Fruit fly (Drosophila melanogaster) whole organism, embryonic: ENCODE measurements around the gene RtcB.

ENCODE experiments used
- Atf-2 ChIP-seq: fragments of 200-800 bp; sonication (Bioruptor generic); optimal IDR thresholded peaks from 2 replicates; lab custom pipeline; 2016; ENCODE audit warnings: missing biosample characterization, missing genetic modification characterization
- Atf6 ChIP-seq: fragments of 200-800 bp; sonication (Bioruptor generic); IDR thresholded peaks from 2 replicates; pipeline ENCODE4 v1.3.6; 2022; ENCODE audit warnings: missing biosample characterization, missing genetic modification characterization
- B-H2 ChIP-seq: fragments of 200-800 bp; sonication (Bioruptor generic); optimal IDR thresholded peaks from 2 replicates; lab custom pipeline; 2018; ENCODE audit warnings: missing biosample characterization, mild to moderate bottlenecking, missing genetic modification characterization
- Bdp1 ChIP-seq: fragments of 200-800 bp; sonication (Bioruptor generic); optimal IDR thresholded peaks from 3 replicates; lab custom pipeline; 2016; ENCODE audit warnings: missing biosample characterization, missing genetic modification characterization
- CG10565 ChIP-seq: fragments of 200-800 bp; sonication (Bioruptor generic); optimal IDR thresholded peaks from 3 replicates; lab custom pipeline; 2016; ENCODE audit warnings: missing biosample characterization, mild to moderate bottlenecking, missing genetic modification characterization
- CG11560 ChIP-seq: fragments of 200-800 bp; sonication (Bioruptor generic); IDR thresholded peaks from 3 replicates; pipeline ENCODE4 v1.3.6; 2022; ENCODE audit warnings: missing biosample characterization, missing genetic modification characterization
- CG12155 ChIP-seq: fragments of 200-800 bp; sonication (Bioruptor generic); optimal IDR thresholded peaks from 3 replicates; lab custom pipeline; 2016; ENCODE audit warnings: missing biosample characterization, missing genetic modification characterization
- CG12769 ChIP-seq: fragments of 200-800 bp; sonication (Bioruptor generic); optimal IDR thresholded peaks from 2 replicates; lab custom pipeline; 2019; ENCODE audit warnings: missing biosample characterization, mild to moderate bottlenecking, missing genetic modification characterization, moderate library complexity
- CG13894 ChIP-seq: fragments of 200-800 bp; sonication (Bioruptor generic); optimal IDR thresholded peaks from 3 replicates; lab custom pipeline; 2018; ENCODE audit warnings: missing biosample characterization, mild to moderate bottlenecking, missing genetic modification characterization, moderate library complexity
- CG14050 ChIP-seq: fragments of 200-800 bp; sonication (Bioruptor generic); IDR thresholded peaks from 3 replicates; pipeline ENCODE4 v1.3.6; 2022; ENCODE audit warnings: missing biosample characterization, missing genetic modification characterization
- CG1602 ChIP-seq: fragments of 200-800 bp; sonication (Bioruptor generic); optimal IDR thresholded peaks from 3 replicates; lab custom pipeline; 2016; ENCODE audit warnings: missing biosample characterization, missing genetic modification characterization
- CG1647 ChIP-seq: fragments of 200-800 bp; sonication (Bioruptor generic); optimal IDR thresholded peaks from 3 replicates; lab custom pipeline; 2016; ENCODE audit warnings: missing biosample characterization, missing genetic modification characterization
- CG18011 ChIP-seq: fragments of 200-800 bp; sonication (Bioruptor generic); optimal IDR thresholded peaks from 2 replicates; lab custom pipeline; 2017; ENCODE audit warnings: missing biosample characterization, missing genetic modification characterization, mild to moderate bottlenecking, moderate library complexity, missing genotype
- CG31441 ChIP-seq: fragments of 200-800 bp; sonication (Bioruptor generic); IDR thresholded peaks from 2 replicates; pipeline ENCODE4 v1.3.6; 2022; ENCODE audit warnings: missing biosample characterization, missing genetic modification characterization
- CG4282 ChIP-seq: fragments of 200-800 bp; sonication (Bioruptor generic); optimal IDR thresholded peaks from 2 replicates; lab custom pipeline; 2016; ENCODE audit warnings: missing biosample characterization, missing genetic modification characterization
- CG4404 ChIP-seq: fragments of 200-800 bp; sonication (Bioruptor generic); IDR thresholded peaks from 2 replicates; pipeline ENCODE4 v1.3.6; 2022; ENCODE audit warnings: missing biosample characterization, missing genetic modification characterization
- CG4707 ChIP-seq: fragments of 200-800 bp; sonication (Bioruptor generic); optimal IDR thresholded peaks from 2 replicates; lab custom pipeline; 2018; ENCODE audit warnings: missing biosample characterization, mild to moderate bottlenecking, missing genetic modification characterization, moderate library complexity
- CG4730 ChIP-seq: fragments of 200-800 bp; sonication (Bioruptor generic); IDR thresholded peaks from 2 replicates; pipeline ENCODE4 v1.3.6; 2022; ENCODE audit warnings: missing biosample characterization, missing genetic modification characterization
- CG7372 ChIP-seq: fragments of 200-800 bp; sonication (Bioruptor generic); IDR thresholded peaks from 2 replicates; pipeline ENCODE4 v1.3.6; 2022; ENCODE audit warnings: missing biosample characterization, missing genetic modification characterization
- CG8089 ChIP-seq: fragments of 200-800 bp; sonication (Bioruptor generic); optimal IDR thresholded peaks from 3 replicates; lab custom pipeline; 2016; ENCODE audit warnings: missing biosample characterization, missing genetic modification characterization
- CG8765 ChIP-seq: fragments of 200-800 bp; sonication (Bioruptor generic); IDR thresholded peaks from 2 replicates; pipeline ENCODE4 v1.3.6; 2022; ENCODE audit warnings: missing biosample characterization, missing genetic modification characterization
- CG9932 ChIP-seq: fragments of 200-800 bp; sonication (Bioruptor generic); IDR thresholded peaks from 2 replicates; pipeline ENCODE4 v1.3.6; 2022; ENCODE audit warnings: missing biosample characterization, missing genetic modification characterization
- CkIIα-i1 ChIP-seq: fragments of 200-800 bp; sonication (Bioruptor generic); IDR thresholded peaks from 2 replicates; pipeline ENCODE4 v1.3.6; 2022; ENCODE audit warnings: missing biosample characterization, missing genetic modification characterization
- Doc3 ChIP-seq: fragments of 200-800 bp; sonication (Bioruptor generic); IDR thresholded peaks from 3 replicates; pipeline ENCODE4 v1.3.6; 2022; ENCODE audit warnings: missing biosample characterization, missing genetic modification characterization; ENCODE audit not compliant: partially characterized antibody
- Elba2 ChIP-seq: fragments of 200-800 bp; sonication (Bioruptor generic); optimal IDR thresholded peaks from 3 replicates; lab custom pipeline; 2016; ENCODE audit warnings: missing biosample characterization, missing genetic modification characterization
- GATAe ChIP-seq: fragments of 200-800 bp; sonication (Bioruptor generic); conservative IDR thresholded peaks from 2 replicates; pipeline ENCODE4 v1.3.6; 2022; ENCODE audit warnings: missing biosample characterization, missing genetic modification characterization
- HLH54F ChIP-seq: fragments of 200-800 bp; sonication (Bioruptor generic); optimal IDR thresholded peaks from 3 replicates; lab custom pipeline; 2016; ENCODE audit warnings: missing biosample characterization, missing genetic modification characterization
- Lhr ChIP-seq: fragments of 200-800 bp; sonication (Bioruptor generic); optimal IDR thresholded peaks from 3 replicates; lab custom pipeline; 2017; ENCODE audit warnings: mild to moderate bottlenecking, missing biosample characterization, missing genetic modification reagents, missing genetic modification characterization
- MBD-R2 ChIP-seq: fragments of 200-800 bp; sonication (Bioruptor generic); IDR thresholded peaks from 2 replicates; pipeline ENCODE4 v1.3.6; 2022; ENCODE audit warnings: missing biosample characterization, missing genetic modification characterization
- MESR4 ChIP-seq: fragments of 200-800 bp; sonication (Bioruptor generic); optimal IDR thresholded peaks from 2 replicates; lab custom pipeline; 2018; ENCODE audit warnings: missing biosample characterization, mild to moderate bottlenecking, missing genetic modification characterization, moderate library complexity
- Sox100B ChIP-seq: fragments of 200-800 bp; sonication (Bioruptor generic); optimal IDR thresholded peaks from 3 replicates; lab custom pipeline; 2018; ENCODE audit warnings: missing biosample characterization, mild to moderate bottlenecking, missing genetic modification characterization
- YL-1 ChIP-seq: fragments of 200-800 bp; sonication (Bioruptor generic); optimal IDR thresholded peaks from 3 replicates; lab custom pipeline; 2017; ENCODE audit warnings: missing biosample characterization, mild to moderate bottlenecking, missing genetic modification characterization
- ac ChIP-seq: fragments of 200-800 bp; sonication (Bioruptor generic); optimal IDR thresholded peaks from 3 replicates; lab custom pipeline; 2017; ENCODE audit warnings: missing biosample characterization, mild to moderate bottlenecking, missing genetic modification characterization
- cas ChIP-seq: fragments of 200-800 bp; sonication (Bioruptor generic); IDR thresholded peaks from 2 replicates; pipeline ENCODE4 v1.3.6; 2022; ENCODE audit warnings: missing biosample characterization, missing genetic modification characterization
- gcm ChIP-seq: fragments of 200-800 bp; sonication (Bioruptor generic); optimal IDR thresholded peaks from 2 replicates; lab custom pipeline; 2019; ENCODE audit warnings: missing biosample characterization, mild to moderate bottlenecking, missing genetic modification characterization, moderate library complexity
- gem ChIP-seq: fragments of 200-800 bp; sonication (Bioruptor generic); optimal IDR thresholded peaks from 2 replicates; lab custom pipeline; 2019; ENCODE audit warnings: missing biosample characterization, mild to moderate bottlenecking, missing genetic modification characterization, moderate library complexity
- grn ChIP-seq: fragments of 200-800 bp; sonication (Bioruptor generic); optimal IDR thresholded peaks from 3 replicates; lab custom pipeline; 2017; ENCODE audit warnings: missing biosample characterization, missing genetic modification characterization
- gro ChIP-seq: fragments of 200-800 bp; sonication (Bioruptor generic); optimal IDR thresholded peaks from 2 replicates; lab custom pipeline; 2016; ENCODE audit warnings: missing biosample characterization, missing genetic modification characterization
- hbn ChIP-seq: fragments of 200-800 bp; sonication (Bioruptor generic); IDR thresholded peaks from 2 replicates; pipeline ENCODE4 v1.3.6; 2022; ENCODE audit warnings: missing biosample characterization, missing genetic modification characterization; ENCODE audit not compliant: partially characterized antibody
- jumu ChIP-seq: fragments of 200-800 bp; sonication (Bioruptor generic); optimal IDR thresholded peaks from 3 replicates; lab custom pipeline; 2016; ENCODE audit warnings: missing biosample characterization, missing genetic modification characterization
- kah ChIP-seq: fragments of 200-800 bp; sonication (Bioruptor generic); optimal IDR thresholded peaks from 2 replicates; lab custom pipeline; 2018; ENCODE audit warnings: missing biosample characterization, mild to moderate bottlenecking, missing genetic modification characterization
- lmd ChIP-seq: fragments of 200-800 bp; sonication (Bioruptor generic); IDR thresholded peaks from 2 replicates; pipeline ENCODE4 v1.3.6; 2022; ENCODE audit warnings: missing biosample characterization, missing genetic modification characterization
- luna ChIP-seq: fragments of 200-800 bp; sonication (Bioruptor generic); optimal IDR thresholded peaks from 2 replicates; lab custom pipeline; 2016; ENCODE audit warnings: missing biosample characterization, missing genetic modification characterization
- nerfin-1 ChIP-seq: fragments of 200-800 bp; sonication (Bioruptor generic); optimal IDR thresholded peaks from 3 replicates; lab custom pipeline; 2019; ENCODE audit warnings: missing biosample characterization, mild to moderate bottlenecking, missing genetic modification characterization, moderate library complexity
- otp ChIP-seq: fragments of 200-800 bp; sonication (Bioruptor generic); IDR thresholded peaks from 3 replicates; pipeline ENCODE4, ENCODE4 v1.3.6; 2022; ENCODE audit warnings: missing biosample characterization, missing genetic modification characterization
- prd ChIP-seq, 3 experiments: fragments of >200 bp in 2 of 3; fragments of 200-800 bp in 1 of 3; sonication (Bioruptor generic) in 1 of 3; optimal IDR thresholded peaks in 2 of 3; IDR thresholded peaks in 1 of 3; 2 replicates in 2 of 3; 3 replicates in 1 of 3; pipeline versions ENCODE4 v1.3.6 to Lab custom; 2017 to 2022; ENCODE audit warnings: missing biosample characterization in 1 of 3, missing genetic modification characterization in 1 of 3
- schlank ChIP-seq: fragments of 200-800 bp; sonication (Bioruptor generic); optimal IDR thresholded peaks from 2 replicates; lab custom pipeline; 2018; ENCODE audit warnings: missing biosample characterization, mild to moderate bottlenecking, missing genetic modification characterization
- sna ChIP-seq: fragments of 200-800 bp; sonication (Bioruptor generic); IDR thresholded peaks from 2 replicates; pipeline ENCODE4 v1.3.6; 2022; ENCODE audit warnings: missing biosample characterization, missing genetic modification characterization; ENCODE audit not compliant: partially characterized antibody
- vvl ChIP-seq: fragments of 200-800 bp; sonication (Bioruptor generic); IDR thresholded peaks from 2 replicates; pipeline ENCODE4 v1.3.6; 2022; ENCODE audit warnings: missing biosample characterization, missing genetic modification characterization
- zfh2 ChIP-seq: fragments of 200-800 bp; sonication (Bioruptor generic); optimal IDR thresholded peaks from 2 replicates; lab custom pipeline; 2016; ENCODE audit warnings: missing biosample characterization, missing genetic modification characterization

Gene RtcB

dm6 chr2L:19425765-19426329, 4.6 kb upstream of the RtcB start (continued):
- TF ChIP-seq CG8089 (peak; percentile 37), cas (GFP tag; lab: Robert Waterston, UW) (no peak), CG12155 (GFP tag; lab: Kevin White, UChicago) (peak; percentile 44), grn (GFP tag; lab: Kevin White, UChicago) (peak; percentile 68), kah (GFP tag; lab: Kevin White, UChicago) (peak; percentile 35), luna (no peak), CkIIα-i1 (GFP tag; lab: Robert Waterston, UW) (no peak), CG7372 (GFP tag; lab: Robert Waterston, UW) (peak; percentile 30; the same call in 1 of the 2 replicates), CG4282 (GFP tag; lab: Kevin White, UChicago) (peak; percentile 34), MBD-R2 (GFP tag; lab: Robert Waterston, UW) (peak; percentile 43; the same call in 1 of the 2 replicates), GATAe (GFP tag; lab: Robert Waterston, UW) (peak; percentile 43; the same call in 1 of the 2 replicates), CG4730 (GFP tag; lab: Robert Waterston, UW) (peak; percentile 55), Atf-2 (peak; percentile 40), ac (no peak), CG4707 (GFP tag; lab: Kevin White, UChicago) (peak; percentile 2), CG1602 (peak; percentile 48), CG8765 (GFP tag; lab: Robert Waterston, UW) (peak; percentile 20; the same call in 1 of the 2 replicates), CG11560 (tag; lab: Robert Waterston, UW) (0 out of 3 replicates have a peak, but pooled peaks have one; percentile 11), hbn (no peak), HLH54F (peak; percentile 13), Elba2 (GFP tag; lab: Kevin White, UChicago) (peak; percentile 89), otp (GFP tag; lab: Robert Waterston, UW) (peak; percentile 94), CG13894 (peak; percentile 38), Atf6 (GFP tag; lab: Robert Waterston, UW) (peak; percentile 77), MESR4 (no peak), CG10565 (GFP tag; lab: Kevin White, UChicago) (peak; percentile 20), lmd (GFP tag; lab: Robert Waterston, UW) (peak; percentile 73), B-H2 (GFP tag; lab: Kevin White, UChicago) (no peak), prd (optimal IDR thresholded peaks at IDR 0.05; lab: Kevin White, UChicago) (no peak), prd (GFP tag; IDR thresholded peaks at IDR 0.05; lab: Robert Waterston, UW) (peak; percentile 77), CG9932 (peak; percentile 67), CG1647 (GFP tag; lab: Kevin White, UChicago) (no peak), CG18011 (GFP tag; lab: Kevin White, UChicago) (peak; percentile 32), CG4404 (GFP tag; lab: Robert Waterston, UW) (peak; percentile 15; the same call in 1 of the 2 replicates), sna (GFP tag; lab: Robert Waterston, UW) (no peak), gem (tag; lab: Kevin White, UChicago) (peak; percentile 85), Lhr (peak; percentile 20), Doc3 (GFP tag; lab: Robert Waterston, UW) (no peak), YL-1 (GFP tag; lab: Kevin White, UChicago) (peak; percentile 31), Sox100B (GFP tag; lab: Kevin White, UChicago) (peak; percentile 55), jumu (GFP tag; lab: Kevin White, UChicago) (peak; percentile 13), CG14050 (GFP tag; lab: Robert Waterston, UW) (peak; percentile 62; the same call in 2 of the 3 replicates), gro (GFP tag; lab: Kevin White, UChicago) (peak; percentile 27), Bdp1 (GFP tag; lab: Kevin White, UChicago) (peak; percentile 12), vvl (GFP tag; lab: Robert Waterston, UW) (peak; percentile 81), zfh2 (GFP tag; lab: Kevin White, UChicago) (peak; percentile 40), nerfin-1 (tag; lab: Kevin White, UChicago) (peak; percentile 91), schlank (tag; lab: Kevin White, UChicago) (peak; percentile 20), gcm (peak; percentile 17), CG12769 (tag; lab: Kevin White, UChicago) (peak; percentile 64), CG31441 (GFP tag; lab: Robert Waterston, UW) (peak; percentile 74)
